Worm (Caenorhabditis elegans) whole organism, L4 larva: Measurements from ENCODE around the gene usp-14.

ENCODE experiments used
- R02D3.7 ChIP-seq: fragments of 150-350 bp; sonication (generic microtip); optimal IDR thresholded peaks from 3 replicates; lab custom pipeline; 2014; ENCODE audit warnings: missing biosample characterization, missing genetic modification characterization
- ceh-32 ChIP-seq: sonication (generic microtip); optimal IDR thresholded peaks from 2 replicates; lab custom pipeline; 2016; ENCODE audit warnings: mild to moderate bottlenecking, missing genetic modification characterization, missing compliant biosample characterization; ENCODE audit not compliant: poor library complexity
- dmd-8 ChIP-seq: fragments of 200-800 bp; sonication (Bioruptor generic); IDR thresholded peaks from 2 replicates; pipeline ENCODE4 v1.3.6; 2022; ENCODE audit warnings: missing genetic modification characterization, missing compliant biosample characterization
- fos-1 ChIP-seq: fragments of 150-350 bp; optimal IDR thresholded peaks from 2 replicates; lab custom pipeline; 2014; ENCODE audit warnings: missing biosample characterization, missing genetic modification characterization
- hlh-30 ChIP-seq: sonication (generic microtip); optimal IDR thresholded peaks from 2 replicates; lab custom pipeline; 2017; ENCODE audit warnings: antibody characterized with exemption, mild to moderate bottlenecking, missing genetic modification characterization, missing compliant biosample characterization; ENCODE audit not compliant: insufficient read depth
- zag-1 ChIP-seq: fragments of 150-350 bp; optimal IDR thresholded peaks from 2 replicates; lab custom pipeline; 2014; ENCODE audit warnings: missing biosample characterization, missing genetic modification characterization
- ztf-7 ChIP-seq: fragments of 150-350 bp; optimal IDR thresholded peaks from 2 replicates; lab custom pipeline; 2014; ENCODE audit warnings: missing biosample characterization, missing genetic modification characterization

ce11 chrII:14507563-14507962 lies 19.1 kb upstream of the usp-14 start, which contains the start of the genes K10H10.7 and K10H10.10:
- TF ChIP-seq dmd-8 (GFP tag; lab: Robert Waterston, UW) = no peak
- TF ChIP-seq zag-1 (tag; lab: Kevin White, UChicago) = no peak
- TF ChIP-seq hlh-30 (tag; lab: Kevin White, UChicago) = no peak
- no peak for TF ChIP-seq R02D3.7 (tag; lab: Kevin White, UChicago)
- TF ChIP-seq ceh-32 (tag; lab: Kevin White, UChicago) = no peak
- no peak for TF ChIP-seq fos-1
- no peak for TF ChIP-seq ztf-7 (tag; lab: Kevin White, UChicago)
